Fruit fly (Drosophila melanogaster): ENCODE data around the gene out.

Gene out

DNA sequence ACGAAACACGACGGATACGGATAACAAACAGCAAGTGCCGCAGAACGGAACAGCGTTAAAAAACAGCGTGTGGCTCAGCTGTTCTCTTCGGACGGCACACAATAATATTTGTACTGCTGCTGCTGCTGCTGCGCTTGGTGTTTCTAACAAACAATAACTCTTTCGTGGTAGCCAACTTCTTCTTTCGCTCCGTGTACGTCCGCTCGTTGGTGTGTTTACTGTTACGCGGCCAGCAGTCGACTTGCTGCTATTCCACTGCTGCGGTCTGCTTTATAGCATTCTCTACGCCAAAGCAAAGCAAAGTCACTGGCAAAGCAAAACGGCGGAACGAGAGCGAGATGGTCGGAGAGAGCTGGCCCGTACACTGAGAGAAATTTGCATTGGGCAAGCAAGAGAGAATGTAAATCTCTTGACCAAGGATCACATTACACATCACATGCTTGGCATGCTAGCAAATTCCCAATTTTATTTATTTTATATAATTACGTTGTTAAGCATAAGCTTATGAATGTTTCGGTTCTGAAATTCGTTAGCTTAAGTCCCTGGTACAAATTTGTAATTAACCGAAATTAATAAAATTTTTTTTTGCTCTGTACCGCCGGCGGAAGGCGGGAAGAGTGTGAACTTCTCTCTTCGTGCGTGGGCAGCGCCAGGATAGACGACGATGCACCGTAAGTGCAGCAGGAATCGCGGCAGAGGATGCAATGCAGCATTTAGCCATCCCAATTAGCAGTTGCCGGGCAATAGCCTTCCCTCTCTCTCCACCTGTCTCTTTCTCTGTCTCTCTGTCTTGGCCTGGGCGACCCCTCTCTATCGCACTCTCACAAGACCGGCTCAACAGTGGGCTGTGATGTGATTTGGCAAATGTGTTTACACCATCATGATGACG, at the start of gene out (continued):
- peak; percentile 94 for TF ChIP-seq Rx (GFP tag; IDR thresholded peaks at IDR 0.05)
- peak; percentile 84 for TF ChIP-seq mam (GFP tag; optimal IDR thresholded peaks at IDR 0.05)
- TF ChIP-seq lilli (GFP tag; optimal IDR thresholded peaks at IDR 0.05): peak; percentile 94
- TF ChIP-seq CG3407 (GFP tag; optimal IDR thresholded peaks at IDR 0.05): peak; percentile 89
- peak; percentile 77 for TF ChIP-seq CG9609 (GFP tag; optimal IDR thresholded peaks at IDR 0.05)
- TF ChIP-seq Sox102F (GFP tag; optimal IDR thresholded peaks at IDR 0.05): peak; percentile 93
- peak; percentile 88 for TF ChIP-seq CG2889 (GFP tag; IDR thresholded peaks at IDR 0.05)
- peak; percentile 93 for TF ChIP-seq CG11093 (GFP tag; IDR thresholded peaks at IDR 0.05)
- peak; percentile 32; the same call in 1 of the 2 replicates for TF ChIP-seq amos (GFP tag; IDR thresholded peaks at IDR 0.05; ENCODE audit: partially characterized antibody)
- TF ChIP-seq NFAT (GFP tag; IDR thresholded peaks at IDR 0.05): peak; percentile 89
- peak; percentile 91 for TF ChIP-seq peb (GFP tag; IDR thresholded peaks at IDR 0.05)
- TF ChIP-seq CG10565 (GFP tag; optimal IDR thresholded peaks at IDR 0.05): peak; percentile 66
- TF ChIP-seq CG16813 (GFP tag; IDR thresholded peaks at IDR 0.05; ENCODE audit: partially characterized antibody): no peak
- peak; percentile 88 for TF ChIP-seq CG4617 (GFP tag; optimal IDR thresholded peaks at IDR 0.05; ENCODE audit: borderline replicate concordance)
- TF ChIP-seq CG13775 (GFP tag; optimal IDR thresholded peaks at IDR 0.05): peak; percentile 95
- TF ChIP-seq ac (GFP tag; optimal IDR thresholded peaks at IDR 0.05): peak; percentile 88
- TF ChIP-seq CG6654 (GFP tag; optimal IDR thresholded peaks at IDR 0.05): peak; percentile 85
- peak; percentile 67 for TF ChIP-seq dm (GFP tag; optimal IDR thresholded peaks at IDR 0.05)
- peak; percentile 24 for TF ChIP-seq yki (optimal IDR thresholded peaks at IDR 0.05)
- TF ChIP-seq Nf-YB (GFP tag; optimal IDR thresholded peaks at IDR 0.05): peak; percentile 82
- TF ChIP-seq CG8290 (GFP tag; optimal IDR thresholded peaks at IDR 0.05): peak; percentile 71
- peak; percentile 59 to 76 for TF ChIP-seq CG8290 (tag; optimal IDR thresholded peaks at IDR 0.05)
- TF ChIP-seq vvl (GFP tag; IDR thresholded peaks at IDR 0.05): peak; percentile 94
- peak; percentile 88 for TF ChIP-seq cwo (GFP tag; optimal IDR thresholded peaks at IDR 0.05)
- TF ChIP-seq CG7556 (GFP tag; optimal IDR thresholded peaks at IDR 0.05): peak; percentile 95
- TF ChIP-seq B-H1 (GFP tag; IDR thresholded peaks at IDR 0.05): peak; percentile 91
- peak; percentile 91 for TF ChIP-seq oc (tag; optimal IDR thresholded peaks at IDR 0.05)
- TF ChIP-seq CG8359 (GFP tag; optimal IDR thresholded peaks at IDR 0.05; ENCODE audit: borderline replicate concordance): peak; percentile 86
- peak; percentile 78 for TF ChIP-seq CG33213 (GFP tag; optimal IDR thresholded peaks at IDR 0.05)
- peak; percentile 95 for TF ChIP-seq Meics (GFP tag; optimal IDR thresholded peaks at IDR 0.05)
- TF ChIP-seq dati (GFP tag; IDR thresholded peaks at IDR 0.05): peak; percentile 83; the same call in 1 of the 2 replicates
- TF ChIP-seq CG14667 (GFP tag; IDR thresholded peaks at IDR 0.05): peak; percentile 91
- peak; percentile 97 for TF ChIP-seq Med (GFP tag)
- peak; percentile 90 for TF ChIP-seq nerfin-1 (tag; optimal IDR thresholded peaks at IDR 0.05)
- peak; percentile 86 for TF ChIP-seq CrebB (tag; optimal IDR thresholded peaks at IDR 0.05)
- TF ChIP-seq CG12391 (tag; optimal IDR thresholded peaks at IDR 0.05): peak; percentile 95
- TF ChIP-seq cg (GFP tag; optimal IDR thresholded peaks at IDR 0.05): no peak
- no peak for TF ChIP-seq prd (optimal IDR thresholded peaks at IDR 0.05)
- peak; percentile 97 for TF ChIP-seq prd (GFP tag; IDR thresholded peaks at IDR 0.05)
- TF ChIP-seq seq (GFP tag; IDR thresholded peaks at IDR 0.05): peak; percentile 96
- TF ChIP-seq Lhr (GFP tag; optimal IDR thresholded peaks at IDR 0.05): peak; percentile 86
- peak; percentile 40 for TF ChIP-seq Ets97D (GFP tag; optimal IDR thresholded peaks at IDR 0.05)
- TF ChIP-seq H15 (GFP tag; IDR thresholded peaks at IDR 0.05): peak; percentile 92
- peak; percentile 31 for TF ChIP-seq Hey (tag; optimal IDR thresholded peaks at IDR 0.05)
- TF ChIP-seq CG13894 (tag; optimal IDR thresholded peaks at IDR 0.05): peak; percentile 84
- TF ChIP-seq wor (GFP tag; IDR thresholded peaks at IDR 0.05): peak; percentile 89
- no peak for TF ChIP-seq usp (GFP tag; optimal IDR thresholded peaks at IDR 0.05)
- peak; percentile 86 for TF ChIP-seq CG4854 (GFP tag; optimal IDR thresholded peaks at IDR 0.05)
- TF ChIP-seq Bteb2 (GFP tag; optimal IDR thresholded peaks at IDR 0.05): peak; percentile 80
- TF ChIP-seq luna (GFP tag; optimal IDR thresholded peaks at IDR 0.05): no peak

All from whole organism, embryonic.